Fruit fly (Drosophila melanogaster) whole organism, embryonic: ENCODE data around the gene Gr89a.

Experiments used
- Aef1 ChIP-seq: fragments of 200-800 bp; sonication (Bioruptor generic); IDR thresholded peaks from 3 replicates; pipeline ENCODE4 v1.3.6; 2022; ENCODE audit warnings: missing biosample characterization, missing genetic modification characterization
- CG11695 ChIP-seq: fragments of 200-800 bp; sonication (Bioruptor generic); IDR thresholded peaks from 3 replicates; pipeline ENCODE4 v1.3.6; 2022; ENCODE audit warnings: missing biosample characterization, missing genetic modification characterization
- CG12104 ChIP-seq: fragments of 200-800 bp; sonication (Bioruptor generic); optimal IDR thresholded peaks from 3 replicates; lab custom pipeline; 2016; ENCODE audit warnings: missing biosample characterization, missing genetic modification characterization
- CG13296 ChIP-seq: fragments of 200-800 bp; sonication (Bioruptor generic); optimal IDR thresholded peaks from 3 replicates; lab custom pipeline; 2018; ENCODE audit warnings: missing biosample characterization, mild to moderate bottlenecking, missing genetic modification characterization
- CG13894 ChIP-seq: fragments of 200-800 bp; sonication (Bioruptor generic); optimal IDR thresholded peaks from 3 replicates; lab custom pipeline; 2018; ENCODE audit warnings: missing biosample characterization, mild to moderate bottlenecking, missing genetic modification characterization, moderate library complexity
- CG14710 ChIP-seq: fragments of 200-800 bp; sonication (Bioruptor generic); optimal IDR thresholded peaks from 3 replicates; lab custom pipeline; 2019; ENCODE audit warnings: missing biosample characterization, mild to moderate bottlenecking, missing genetic modification characterization, moderate library complexity
- CG1529 ChIP-seq: fragments of 200-800 bp; sonication (Bioruptor generic); optimal IDR thresholded peaks from 3 replicates; lab custom pipeline; 2018; ENCODE audit warnings: missing biosample characterization, missing genetic modification characterization
- CG1603 ChIP-seq: fragments of 200-800 bp; sonication (Bioruptor generic); optimal IDR thresholded peaks from 2 replicates; lab custom pipeline; 2019; ENCODE audit warnings: missing biosample characterization, mild to moderate bottlenecking, missing genetic modification characterization, moderate library complexity
- CG17385 ChIP-seq: fragments of 200-800 bp; sonication (Bioruptor generic); optimal IDR thresholded peaks from 3 replicates; lab custom pipeline; 2018; ENCODE audit warnings: missing biosample characterization, mild to moderate bottlenecking, missing genetic modification characterization
- CG18011 ChIP-seq: fragments of 200-800 bp; sonication (Bioruptor generic); optimal IDR thresholded peaks from 2 replicates; lab custom pipeline; 2017; ENCODE audit warnings: missing biosample characterization, missing genetic modification characterization, mild to moderate bottlenecking, moderate library complexity, missing genotype
- CG34224 ChIP-seq: fragments of 200-800 bp; sonication (Bioruptor generic); IDR thresholded peaks from 3 replicates; pipeline ENCODE4 v1.3.6; 2022; ENCODE audit warnings: missing biosample characterization, missing genetic modification characterization; ENCODE audit not compliant: partially characterized antibody
- CG6683 ChIP-seq: fragments of 200-800 bp; sonication (Bioruptor generic); optimal IDR thresholded peaks from 2 replicates; lab custom pipeline; 2017; ENCODE audit warnings: missing biosample characterization, mild to moderate bottlenecking, missing genetic modification characterization, missing genetic modification reagents
- CG7556 ChIP-seq: fragments of 200-800 bp; sonication (Bioruptor generic); optimal IDR thresholded peaks from 2 replicates; lab custom pipeline; 2017; ENCODE audit warnings: missing biosample characterization, mild to moderate bottlenecking, missing genetic modification characterization
- CG8290 ChIP-seq, 3 experiments: fragments of 200-800 bp; sonication (Bioruptor generic); optimal IDR thresholded peaks; 2 replicates each; lab custom pipeline; 2016 to 2019; ENCODE audit warnings: missing biosample characterization in 3 of 3, missing genetic modification characterization in 3 of 3, mild to moderate bottlenecking in 2 of 3, moderate library complexity in 1 of 3
- CG9876 ChIP-seq: fragments of 200-800 bp; sonication (Bioruptor generic); optimal IDR thresholded peaks from 2 replicates; lab custom pipeline; 2016; ENCODE audit warnings: missing biosample characterization, missing genetic modification characterization
- CTCF ChIP-seq: fragments of 200-800 bp; sonication (Bioruptor generic); optimal IDR thresholded peaks from 2 replicates; lab custom pipeline; 2017; ENCODE audit warnings: missing biosample characterization, mild to moderate bottlenecking, missing genetic modification characterization, moderate library complexity
- CrebB ChIP-seq: fragments of 200-800 bp; sonication (Bioruptor generic); optimal IDR thresholded peaks from 3 replicates; lab custom pipeline; 2018; ENCODE audit warnings: missing biosample characterization, mild to moderate bottlenecking, missing genetic modification characterization
- Dip2 ChIP-seq: fragments of 200-800 bp; sonication (Bioruptor generic); IDR thresholded peaks from 2 replicates; pipeline ENCODE4 v1.3.6; 2022; ENCODE audit warnings: missing biosample characterization, missing genetic modification characterization
- E2f2 ChIP-seq: fragments of 200-800 bp; sonication (Bioruptor generic); IDR thresholded peaks from 2 replicates; pipeline ENCODE4 v1.3.6; 2022; ENCODE audit warnings: missing biosample characterization, missing genetic modification characterization
- Elba2 ChIP-seq: fragments of 200-800 bp; sonication (Bioruptor generic); optimal IDR thresholded peaks from 3 replicates; lab custom pipeline; 2016; ENCODE audit warnings: missing biosample characterization, missing genetic modification characterization
- Gsc ChIP-seq: fragments of 200-800 bp; sonication (Bioruptor generic); IDR thresholded peaks from 2 replicates; pipeline ENCODE4 v1.3.6; 2022; ENCODE audit warnings: missing biosample characterization, missing genetic modification characterization
- H15 ChIP-seq: fragments of 200-800 bp; sonication (Bioruptor generic); IDR thresholded peaks from 3 replicates; pipeline ENCODE4 v1.3.6; 2022; ENCODE audit warnings: missing biosample characterization, missing genetic modification characterization
- Hsf ChIP-seq: fragments of 200-800 bp; sonication (Bioruptor generic); optimal IDR thresholded peaks from 3 replicates; lab custom pipeline; 2016; ENCODE audit warnings: missing biosample characterization, missing genetic modification characterization
- Neu2 ChIP-seq: fragments of 200-800 bp; sonication (Bioruptor generic); optimal IDR thresholded peaks from 3 replicates; lab custom pipeline; 2016; ENCODE audit warnings: missing biosample characterization, missing genetic modification characterization, borderline replicate concordance
- Nf-YA ChIP-seq: fragments of 200-800 bp; sonication (Bioruptor generic); IDR thresholded peaks from 2 replicates; pipeline ENCODE4 v1.3.6; 2022; ENCODE audit warnings: missing biosample characterization, missing genetic modification characterization
- NfI ChIP-seq: fragments of 200-800 bp; sonication (Bioruptor generic); optimal IDR thresholded peaks from 3 replicates; lab custom pipeline; 2018; ENCODE audit warnings: missing biosample characterization, mild to moderate bottlenecking, missing genetic modification characterization, moderate library complexity
- Opbp ChIP-seq: fragments of 200-800 bp; sonication (Bioruptor generic); IDR thresholded peaks from 3 replicates; pipeline ENCODE4 v1.3.6; 2022; ENCODE audit warnings: missing biosample characterization, missing genetic modification characterization; ENCODE audit not compliant: partially characterized antibody
- Optix ChIP-seq: fragments of 200-800 bp; sonication (Bioruptor generic); IDR thresholded peaks from 3 replicates; pipeline ENCODE4 v1.3.6; 2022; ENCODE audit warnings: missing biosample characterization, missing genetic modification characterization
- Rx ChIP-seq: fragments of 200-800 bp; sonication (Bioruptor generic); IDR thresholded peaks from 2 replicates; pipeline ENCODE4 v1.3.6; 2022; ENCODE audit warnings: missing biosample characterization, missing genetic modification characterization
- Sox102F ChIP-seq: fragments of 200-800 bp; sonication (Bioruptor generic); optimal IDR thresholded peaks from 2 replicates; lab custom pipeline; 2018; ENCODE audit warnings: missing biosample characterization, mild to moderate bottlenecking, missing genetic modification characterization, moderate library complexity
- ab ChIP-seq: fragments of 200-800 bp; sonication (Bioruptor generic); optimal IDR thresholded peaks from 2 replicates; lab custom pipeline; 2016; ENCODE audit warnings: missing biosample characterization, missing genetic modification characterization
- abd-A ChIP-seq: fragments of 200-800 bp; sonication (Bioruptor generic); optimal IDR thresholded peaks from 3 replicates; lab custom pipeline; 2019; ENCODE audit warnings: missing biosample characterization, mild to moderate bottlenecking, missing genetic modification characterization, moderate library complexity
- ato ChIP-seq: fragments of 200-800 bp; sonication (Bioruptor generic); IDR thresholded peaks from 2 replicates; pipeline ENCODE4 v1.3.6; 2022; ENCODE audit warnings: missing biosample characterization, missing genetic modification characterization; ENCODE audit not compliant: partially characterized antibody
- bcd ChIP-seq: fragments of 200-800 bp; sonication (Bioruptor generic); optimal IDR thresholded peaks from 2 replicates; lab custom pipeline; 2017; ENCODE audit warnings: missing biosample characterization, mild to moderate bottlenecking, missing genetic modification characterization
- btn ChIP-seq: fragments of 200-800 bp; sonication (Bioruptor generic); optimal IDR thresholded peaks from 2 replicates; lab custom pipeline; 2016; ENCODE audit warnings: missing biosample characterization, missing genetic modification characterization
- cwo ChIP-seq: fragments of 200-800 bp; sonication (Bioruptor generic); optimal IDR thresholded peaks from 3 replicates; lab custom pipeline; 2017; ENCODE audit warnings: missing biosample characterization, missing genetic modification characterization, mild to moderate bottlenecking, moderate library complexity, missing genetic modification reagents
- hkb ChIP-seq, 2 experiments: fragments of 200-800 bp in 1 of 2; fragments of >200 bp in 1 of 2; sonication (Bioruptor generic) in 1 of 2; IDR thresholded peaks in 1 of 2; optimal IDR thresholded peaks in 1 of 2; 2 replicates each; pipeline versions ENCODE4 v1.3.6 to Lab custom; 2017 to 2022; ENCODE audit warnings: missing biosample characterization in 1 of 2, missing genetic modification characterization in 1 of 2
- insv ChIP-seq, 2 experiments: fragments of 200-800 bp; sonication (Bioruptor generic); optimal IDR thresholded peaks; 3 replicates each; lab custom pipeline; 2016 to 2018; ENCODE audit warnings: missing biosample characterization in 2 of 2, missing genetic modification characterization in 2 of 2
- ken ChIP-seq: fragments of 200-800 bp; sonication (Bioruptor generic); IDR thresholded peaks from 3 replicates; pipeline ENCODE4 v1.3.6; 2022; ENCODE audit warnings: missing biosample characterization, missing genetic modification characterization
- lbe ChIP-seq: fragments of 200-800 bp; sonication (Bioruptor generic); optimal IDR thresholded peaks from 2 replicates; lab custom pipeline; 2016; ENCODE audit warnings: missing biosample characterization, mild to moderate bottlenecking, missing genetic modification characterization
- maf-S ChIP-seq: fragments of 200-800 bp; sonication (Bioruptor generic); optimal IDR thresholded peaks from 2 replicates; lab custom pipeline; 2016; ENCODE audit warnings: missing biosample characterization, missing genetic modification characterization
- nom ChIP-seq: fragments of 200-800 bp; sonication (Bioruptor generic); optimal IDR thresholded peaks from 2 replicates; lab custom pipeline; 2017; ENCODE audit warnings: missing biosample characterization, missing genetic modification characterization, mild to moderate bottlenecking, moderate library complexity, missing genetic modification reagents
- odd ChIP-seq: fragments of 200-800 bp; sonication (Bioruptor generic); optimal IDR thresholded peaks from 2 replicates; lab custom pipeline; 2017; ENCODE audit warnings: missing biosample characterization, mild to moderate bottlenecking, missing genetic modification characterization
- pan ChIP-seq, 4 experiments: fragments of >200 bp in 3 of 4; fragments of 200-800 bp in 1 of 4; sonication (Bioruptor generic) in 1 of 4; optimal IDR thresholded peaks in 3 of 4; IDR thresholded peaks in 1 of 4; 2 replicates each; pipeline versions ENCODE4 v1.3.6 to Lab custom; 2017 to 2022; ENCODE audit warnings: missing biosample characterization in 2 of 4, missing genetic modification characterization in 2 of 4, mixed read lengths in 1 of 4
- row ChIP-seq: fragments of 200-800 bp; sonication (Bioruptor generic); IDR thresholded peaks from 3 replicates; pipeline ENCODE4 v1.3.6; 2022; ENCODE audit warnings: missing biosample characterization, missing genetic modification characterization
- sim ChIP-seq: fragments of 200-800 bp; sonication (Bioruptor generic); IDR thresholded peaks from 2 replicates; pipeline ENCODE4 v1.3.6; 2022; ENCODE audit warnings: missing biosample characterization, missing genetic modification characterization
- sisA ChIP-seq: fragments of 200-800 bp; sonication (Bioruptor generic); IDR thresholded peaks from 2 replicates; pipeline ENCODE4 v1.3.6; 2022; ENCODE audit warnings: missing biosample characterization, missing genetic modification characterization
- so ChIP-seq: fragments of 200-800 bp; sonication (Bioruptor generic); IDR thresholded peaks from 3 replicates; pipeline ENCODE4 v1.3.6; 2022; ENCODE audit warnings: missing biosample characterization, missing genetic modification characterization
- zf30C ChIP-seq: fragments of 200-800 bp; sonication (Bioruptor generic); optimal IDR thresholded peaks from 3 replicates; lab custom pipeline; 2018; ENCODE audit warnings: missing biosample characterization, mild to moderate bottlenecking, missing genetic modification characterization

Gene Gr89a

DNA sequence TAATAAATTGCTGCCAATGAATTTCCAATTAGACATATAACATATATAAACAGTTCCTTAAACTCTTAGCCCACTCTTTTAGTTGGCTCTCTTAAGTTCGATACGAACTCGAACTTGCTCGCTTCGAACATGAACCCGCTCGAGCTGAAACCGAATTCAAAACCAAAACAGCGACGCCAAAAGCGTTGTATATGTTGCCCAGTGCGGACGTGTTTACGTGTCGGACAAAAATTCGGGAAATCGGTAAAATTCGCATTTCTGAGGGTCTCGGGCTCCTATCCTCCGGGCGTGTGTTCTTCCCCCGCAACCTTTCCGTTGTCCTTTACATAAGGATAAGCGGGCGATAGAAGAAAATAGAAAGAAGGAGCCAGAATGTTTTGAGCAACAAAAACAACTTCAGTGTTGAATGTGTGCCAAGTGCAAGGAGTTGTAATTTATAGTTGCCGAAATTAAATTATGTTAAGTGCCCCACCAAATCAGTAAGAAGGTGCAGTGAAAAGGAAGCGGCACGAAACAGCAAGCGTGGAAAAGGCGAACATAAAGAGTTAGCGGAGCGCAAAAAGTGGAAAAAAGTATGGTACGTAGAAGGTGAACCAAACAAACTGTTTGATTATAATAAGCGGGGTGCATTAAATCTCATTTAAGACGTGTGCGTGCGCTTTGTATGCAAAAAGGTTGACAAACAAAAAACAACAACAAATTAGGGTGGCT is 4.0 kb upstream of the Gr89a start, which contains the start of gene CG42342 (continued):
- no peak for TF ChIP-seq btn
- TF ChIP-seq Elba2: no peak
- peak; percentile 49; the same call in 2 of the 3 replicates for TF ChIP-seq Opbp (GFP tag; lab: Robert Waterston, UW)
- no peak for TF ChIP-seq pan (optimal IDR thresholded peaks at IDR 0.05; lab: Kevin White, UChicago)
- no peak for TF ChIP-seq pan (GFP tag; optimal IDR thresholded peaks at IDR 0.05 in 1 of 2, IDR thresholded peaks at IDR 0.05 in 1 of 2)
- TF ChIP-seq CG9876: no peak
- TF ChIP-seq CrebB (tag; lab: Kevin White, UChicago): no peak
- TF ChIP-seq Nf-YA: no peak
- no peak for TF ChIP-seq sisA (GFP tag; lab: Robert Waterston, UW)
- no peak for TF ChIP-seq CG13296 (GFP tag; lab: Kevin White, UChicago)
- no peak for TF ChIP-seq Dip2 (GFP tag; lab: Robert Waterston, UW)
- no peak for TF ChIP-seq maf-S (GFP tag; lab: Kevin White, UChicago)
- TF ChIP-seq Optix: no peak
- TF ChIP-seq CG6683 (GFP tag; lab: Kevin White, UChicago): no peak
- TF ChIP-seq ken (GFP tag; lab: Robert Waterston, UW): no peak
- TF ChIP-seq row (GFP tag; lab: Robert Waterston, UW): no peak
- TF ChIP-seq Gsc (GFP tag; lab: Robert Waterston, UW): no peak
- no peak for TF ChIP-seq ato (GFP tag; lab: Robert Waterston, UW)
- no peak for TF ChIP-seq CG34224 (GFP tag; lab: Robert Waterston, UW)
- TF ChIP-seq H15 (GFP tag; lab: Robert Waterston, UW): no peak
- no peak for TF ChIP-seq CG12104 (GFP tag; lab: Kevin White, UChicago)
- peak; percentile 20 for TF ChIP-seq nom
- TF ChIP-seq ab (GFP tag; lab: Kevin White, UChicago): no peak
- TF ChIP-seq CG17385 (GFP tag; lab: Kevin White, UChicago): no peak
- no peak for TF ChIP-seq odd
- TF ChIP-seq bcd (GFP tag; lab: Kevin White, UChicago): no peak
- TF ChIP-seq abd-A (tag; lab: Kevin White, UChicago): peak; percentile 19
- TF ChIP-seq zf30C (GFP tag; lab: Kevin White, UChicago): no peak
- TF ChIP-seq hkb (optimal IDR thresholded peaks at IDR 0.05; lab: Kevin White, UChicago): no peak
- TF ChIP-seq hkb (GFP tag; IDR thresholded peaks at IDR 0.05; lab: Robert Waterston, UW): 0 out of 2 replicates have a peak, but pooled peaks have one; percentile 10
- TF ChIP-seq Aef1 (GFP tag; lab: Robert Waterston, UW): no peak
- no peak for TF ChIP-seq CG14710 (tag; lab: Kevin White, UChicago)
- no peak for TF ChIP-seq CTCF (GFP tag; lab: Kevin White, UChicago)
- TF ChIP-seq Hsf (GFP tag; lab: Kevin White, UChicago): no peak
- no peak for TF ChIP-seq CG1603 (tag; lab: Kevin White, UChicago)
- TF ChIP-seq so (GFP tag; lab: Robert Waterston, UW): no peak
- no peak for TF ChIP-seq cwo
- TF ChIP-seq lbe: no peak
- no peak for TF ChIP-seq CG7556
- TF ChIP-seq CG8290 (GFP tag; optimal IDR thresholded peaks at IDR 0.05; lab: Kevin White, UChicago): no peak
- peak in 1 of 2 experiments; percentile 40 for TF ChIP-seq CG8290 (tag; optimal IDR thresholded peaks at IDR 0.05; lab: Kevin White, UChicago)
- TF ChIP-seq sim: no peak
- TF ChIP-seq E2f2: no peak
- TF ChIP-seq insv (GFP tag; optimal IDR thresholded peaks at IDR 0.05; lab: Kevin White, UChicago): no peak
- no peak for TF ChIP-seq Neu2 (GFP tag; lab: Kevin White, UChicago)
- TF ChIP-seq Rx (GFP tag; lab: Robert Waterston, UW): no peak
- TF ChIP-seq CG18011 (GFP tag; lab: Kevin White, UChicago): no peak
- no peak for TF ChIP-seq Sox102F (GFP tag; lab: Kevin White, UChicago)
- no peak for TF ChIP-seq CG1529 (GFP tag; lab: Kevin White, UChicago)
- no peak for TF ChIP-seq NfI (GFP tag; lab: Kevin White, UChicago)
- no peak for TF ChIP-seq CG11695 (GFP tag; lab: Robert Waterston, UW)
- peak; percentile 7 for TF ChIP-seq CG13894
